Fruit fly (Drosophila melanogaster) whole organism, wandering third instar larva: ENCODE data around the gene Aprt.
A peak's percentile ranks its signal among the peaks of the same experiment; 100 is the strongest.

ENCODE experiments used
- Abd-B ChIP-seq: fragments of >200 bp; optimal IDR thresholded peaks from 2 replicates; lab custom pipeline; 2017; ENCODE audit warnings: missing biosample characterization, missing genetic modification characterization
- CG32264 ChIP-seq: fragments of 200-800 bp; sonication (Bioruptor generic); optimal IDR thresholded peaks from 2 replicates; lab custom pipeline; 2016; ENCODE audit warnings: missing biosample characterization, missing genetic modification characterization
- CG9705 ChIP-seq: fragments of 200-800 bp; sonication (Bioruptor generic); optimal IDR thresholded peaks from 2 replicates; lab custom pipeline; 2018; ENCODE audit warnings: missing biosample characterization, mild to moderate bottlenecking, missing genetic modification characterization
- Dfd ChIP-seq: fragments of >200 bp; optimal IDR thresholded peaks from 2 replicates; lab custom pipeline; 2017; ENCODE audit warnings: missing biosample characterization, missing genetic modification characterization
- Dif ChIP-seq: fragments of 200-275, 200-300 bp; sonication (Bioruptor generic); optimal IDR thresholded peaks from 2 replicates; lab custom pipeline; 2018; ENCODE audit warnings: missing biosample characterization, missing genetic modification characterization; ENCODE audit not compliant: partially characterized antibody
- HLH106 ChIP-seq: fragments of 200-800 bp; optimal IDR thresholded peaks from 3 replicates; lab custom pipeline; 2019; ENCODE audit warnings: missing biosample characterization, mild to moderate bottlenecking, missing genetic modification characterization, moderate library complexity
- Hnf4 ChIP-seq: fragments of 200-800 bp; sonication (Bioruptor generic); optimal IDR thresholded peaks from 2 replicates; lab custom pipeline; 2016; ENCODE audit warnings: missing biosample characterization, mild to moderate bottlenecking, missing genetic modification characterization
- Hr78 ChIP-seq: fragments of >200 bp; optimal IDR thresholded peaks from 2 replicates; lab custom pipeline; 2017; ENCODE audit warnings: missing biosample characterization, missing genetic modification characterization
- Hr83 ChIP-seq: fragments of 200-300 bp; sonication (Bioruptor generic); optimal IDR thresholded peaks from 2 replicates; lab custom pipeline; 2016; ENCODE audit warnings: missing biosample characterization, mild to moderate bottlenecking, missing genetic modification characterization, moderate library complexity; ENCODE audit not compliant: poor library complexity, severe bottlenecking
- Jra ChIP-seq: sonication (Bioruptor generic); optimal IDR thresholded peaks from 2 replicates; lab custom pipeline; 2016; ENCODE audit warnings: missing biosample characterization, missing genetic modification characterization
- Myc ChIP-seq: fragments of >200 bp; optimal IDR thresholded peaks from 2 replicates; lab custom pipeline; 2017
- OdsH ChIP-seq: fragments of 200-800 bp; sonication (Bioruptor generic); optimal IDR thresholded peaks from 2 replicates; lab custom pipeline; 2016; ENCODE audit warnings: missing biosample characterization, mild to moderate bottlenecking, missing genetic modification characterization
- Rel ChIP-seq, 2 experiments: fragments of 200-800 bp; sonication (Bioruptor generic) in 1 of 2; optimal IDR thresholded peaks; 2 replicates in 1 of 2; 3 replicates in 1 of 2; lab custom pipeline; 2016 to 2019; ENCODE audit warnings: mild to moderate bottlenecking in 2 of 2, missing biosample characterization in 2 of 2, missing genetic modification characterization in 2 of 2, moderate library complexity in 1 of 2
- Sp1 ChIP-seq: fragments of 200-800 bp; sonication (Bioruptor generic); optimal IDR thresholded peaks from 3 replicates; lab custom pipeline; 2019; ENCODE audit warnings: missing biosample characterization, mild to moderate bottlenecking, missing genetic modification characterization, moderate library complexity
- brk ChIP-seq: fragments of 200-800 bp; sonication (Bioruptor generic); optimal IDR thresholded peaks from 2 replicates; lab custom pipeline; 2016; ENCODE audit warnings: missing biosample characterization, mild to moderate bottlenecking, missing genetic modification characterization
- dl ChIP-seq, 2 experiments: fragments of 175-275, 200-275 bp in 1 of 2; fragments of 200-275 bp in 1 of 2; sonication (Bioruptor generic); optimal IDR thresholded peaks; lab custom pipeline; 2018; ENCODE audit warnings: mild to moderate bottlenecking in 2 of 2, missing biosample characterization in 2 of 2, missing genetic modification characterization in 2 of 2, moderate library complexity in 2 of 2; ENCODE audit not compliant: partially characterized antibody in 2 of 2, insufficient read depth in 1 of 2
- dsf ChIP-seq: sonication (Bioruptor generic); optimal IDR thresholded peaks from 2 replicates; lab custom pipeline; 2016; ENCODE audit warnings: missing biosample characterization, missing genetic modification characterization, borderline replicate concordance
- foxo ChIP-seq, 2 experiments: fragments of 200-800 bp; sonication (Bioruptor generic); optimal IDR thresholded peaks; 2 replicates in 1 of 2; 3 replicates in 1 of 2; lab custom pipeline; 2016 to 2017; ENCODE audit warnings: missing biosample characterization in 2 of 2, missing genetic modification characterization in 2 of 2
- fru ChIP-seq: fragments of 200-800 bp; sonication (Bioruptor generic); optimal IDR thresholded peaks from 3 replicates; lab custom pipeline; 2016; ENCODE audit warnings: missing biosample characterization, mild to moderate bottlenecking, missing genetic modification characterization
- h ChIP-seq: fragments of 200-800 bp; sonication (Bioruptor generic); optimal IDR thresholded peaks from 3 replicates; lab custom pipeline; 2016; ENCODE audit warnings: missing biosample characterization, mild to moderate bottlenecking, missing genetic modification characterization
- lola ChIP-seq: fragments of >200 bp; optimal IDR thresholded peaks from 2 replicates; lab custom pipeline; 2017; ENCODE audit warnings: missing biosample characterization, missing genetic modification characterization
- pan ChIP-seq: fragments of >200 bp; optimal IDR thresholded peaks from 2 replicates; lab custom pipeline; 2017
- psq ChIP-seq: fragments of 200-800 bp; sonication (Bioruptor generic); optimal IDR thresholded peaks from 3 replicates; lab custom pipeline; 2017; ENCODE audit warnings: missing biosample characterization, mild to moderate bottlenecking, missing genetic modification characterization, moderate library complexity
- rgr ChIP-seq: fragments of 200-800 bp; sonication (Bioruptor generic); optimal IDR thresholded peaks from 3 replicates; lab custom pipeline; 2016; ENCODE audit warnings: missing biosample characterization, mild to moderate bottlenecking, missing genetic modification characterization
- sage ChIP-seq: fragments of 200-800 bp; sonication (Bioruptor generic); optimal IDR thresholded peaks from 2 replicates; lab custom pipeline; 2016; ENCODE audit warnings: missing biosample characterization, mild to moderate bottlenecking, missing genetic modification characterization
- sv ChIP-seq: fragments of 200-800 bp; sonication (Bioruptor generic); optimal IDR thresholded peaks from 3 replicates; lab custom pipeline; 2016; ENCODE audit warnings: missing biosample characterization, missing genetic modification characterization
- tai ChIP-seq: sonication (Bioruptor generic); optimal IDR thresholded peaks from 2 replicates; lab custom pipeline; 2016; ENCODE audit warnings: missing biosample characterization, missing genetic modification characterization
- usp ChIP-seq: fragments of >200 bp; optimal IDR thresholded peaks from 2 replicates; lab custom pipeline; 2017; ENCODE audit warnings: missing biosample characterization, missing genetic modification characterization
- woc ChIP-seq: sonication (Bioruptor generic); optimal IDR thresholded peaks from 2 replicates; lab custom pipeline; 2016; ENCODE audit warnings: missing biosample characterization, mild to moderate bottlenecking, missing genetic modification characterization

Gene Aprt

DNA sequence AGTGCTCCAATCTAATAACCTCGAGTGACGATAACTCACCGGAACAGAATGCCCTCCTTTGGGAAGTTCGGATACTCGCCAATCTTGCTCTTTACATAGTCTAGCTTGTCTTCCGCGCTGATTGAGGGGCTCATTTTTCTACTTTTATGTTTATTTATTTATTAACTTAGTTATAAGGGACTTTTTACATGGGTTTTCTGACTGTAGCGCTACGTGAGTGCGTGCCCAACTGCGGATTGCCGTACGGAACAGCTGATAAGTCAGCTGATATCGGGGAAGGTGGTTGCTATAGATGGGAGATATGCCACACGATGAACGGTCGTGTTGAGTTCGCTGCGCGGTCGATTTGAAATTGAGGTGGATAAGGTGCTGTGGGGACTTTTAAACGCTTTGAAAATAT lies at the start of gene Aprt:
TSS of gene Aprt (minus strand) at position 368 of the 400 bp plus-strand sequence.
- TF ChIP-seq Dif (GFP tag; lab: Kevin White, UChicago), result no peak
- TF ChIP-seq Hr78 (GFP tag; lab: Kevin White, UChicago), result no peak
- peak; percentile 14 for TF ChIP-seq sage (GFP tag; lab: Kevin White, UChicago)
- TF ChIP-seq woc (GFP tag; lab: Kevin White, UChicago), result no peak
- no peak for TF ChIP-seq HLH106 (tag; lab: Kevin White, UChicago)
- TF ChIP-seq Jra, result no peak
- no peak for TF ChIP-seq psq (GFP tag; lab: Kevin White, UChicago)
- TF ChIP-seq fru (GFP tag; lab: Kevin White, UChicago), result no peak
- TF ChIP-seq dl (GFP tag; optimal IDR thresholded peaks at IDR 0.05; lab: Kevin White, UChicago; ENCODE audit: insufficient read depth in 1 of 2, partially characterized antibody in 2 of 2), result no peak
- TF ChIP-seq Rel (GFP tag; optimal IDR thresholded peaks at IDR 0.05; lab: Kevin White, UChicago), result no peak
- TF ChIP-seq Rel (tag; optimal IDR thresholded peaks at IDR 0.05; lab: Kevin White, UChicago), result peak; percentile 97
- TF ChIP-seq OdsH (GFP tag; lab: Kevin White, UChicago), result no peak
- TF ChIP-seq Sp1 (GFP tag; lab: Kevin White, UChicago), result no peak
- peak; percentile 69 for TF ChIP-seq Myc (lab: Kevin White, UChicago)
- TF ChIP-seq Abd-B (GFP tag; lab: Kevin White, UChicago), result no peak
- TF ChIP-seq rgr (GFP tag; lab: Kevin White, UChicago), result no peak
- no peak for TF ChIP-seq dsf (GFP tag; lab: Kevin White, UChicago)
- no peak for TF ChIP-seq h (GFP tag; lab: Kevin White, UChicago)
- TF ChIP-seq pan, result no peak
- TF ChIP-seq, all 38 proteins: peak for 3

DNA sequence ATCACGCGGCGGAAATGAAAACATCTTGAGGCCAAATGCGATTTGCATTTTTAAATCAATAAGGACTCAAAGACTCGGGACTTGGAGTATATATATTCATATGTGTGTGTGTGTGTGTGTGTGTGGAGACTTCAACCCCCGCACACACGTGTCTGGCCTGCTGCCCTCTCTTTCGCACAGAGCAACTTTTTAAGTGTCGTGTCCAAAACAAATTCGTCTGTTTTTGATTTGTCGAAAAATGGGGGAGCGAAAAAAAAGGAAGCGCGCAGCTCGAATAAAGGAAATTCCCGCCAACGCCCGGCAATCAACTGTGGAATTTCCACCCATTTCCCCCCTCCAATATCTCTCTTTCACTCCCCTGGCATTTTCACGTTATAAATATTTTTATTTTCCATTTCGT lies 44.1 kb upstream of the Aprt start:
- TF ChIP-seq Hnf4 (GFP tag; lab: Kevin White, UChicago) (no peak), usp (no peak), foxo (GFP tag; optimal IDR thresholded peaks at IDR 0.05; lab: Kevin White, UChicago) (no peak), Jra (no peak), tai (GFP tag; lab: Kevin White, UChicago) (no peak), sv (GFP tag; lab: Kevin White, UChicago) (no peak), rgr (GFP tag; lab: Kevin White, UChicago) (no peak), dsf (GFP tag; lab: Kevin White, UChicago) (no peak), woc (GFP tag; lab: Kevin White, UChicago) (no peak), CG9705 (no peak)
- TF ChIP-seq, all 38 proteins: peak for 0

DNA sequence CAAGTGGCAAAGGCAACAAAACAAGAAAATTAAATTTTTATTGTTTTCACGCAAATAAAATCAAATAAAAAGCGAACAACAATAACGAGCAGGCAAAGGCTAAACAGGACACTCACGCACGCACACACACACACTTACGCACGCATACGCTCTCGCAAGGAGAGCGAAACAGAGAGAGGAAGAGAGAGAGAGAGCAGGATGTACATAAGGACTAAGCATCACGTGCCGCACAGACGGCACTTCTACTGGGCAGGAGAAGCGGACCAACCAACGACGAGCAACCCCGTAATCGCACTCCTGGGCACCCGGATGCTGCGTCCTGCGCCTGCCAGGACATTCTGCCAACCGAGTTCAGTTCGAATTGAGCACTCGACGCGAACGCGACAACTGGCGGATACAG lies 36.1 kb upstream of the Aprt start, which contains the start of gene Dbx:
TSS of gene Dbx (plus strand) at position 365 of the 400 bp plus-strand sequence.
- TF ChIP-seq Hr78 (GFP tag; lab: Kevin White, UChicago) (no peak), brk (GFP tag; lab: Kevin White, UChicago) (no peak), Hr83 (no peak), Jra (no peak), CG32264 (GFP tag; lab: Kevin White, UChicago) (no peak), psq (GFP tag; lab: Kevin White, UChicago) (no peak), Myc (lab: Kevin White, UChicago) (no peak), usp (no peak), dl (GFP tag; optimal IDR thresholded peaks at IDR 0.05; lab: Kevin White, UChicago; ENCODE audit: insufficient read depth in 1 of 2, partially characterized antibody in 2 of 2) (no peak)
- TF ChIP-seq, all 38 proteins: peak for 0

DNA sequence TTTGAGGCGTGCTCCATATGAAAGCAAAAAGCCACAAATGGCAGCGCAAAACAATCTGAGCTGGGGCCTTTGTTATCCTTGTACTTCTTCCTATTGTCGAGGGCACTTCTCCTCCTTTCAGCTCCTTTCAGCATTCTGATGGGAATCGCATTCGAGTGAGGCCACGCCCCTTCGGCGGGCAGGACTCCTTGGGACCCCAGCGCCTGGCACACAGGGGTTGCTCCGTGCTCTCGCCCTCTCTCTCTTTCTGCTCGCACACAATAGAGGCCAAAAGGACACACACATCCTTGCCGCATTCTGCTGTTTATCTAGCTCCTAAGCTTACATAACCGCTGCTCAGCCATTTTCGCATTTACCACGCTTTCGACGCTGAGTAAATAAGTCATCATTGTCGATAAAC lies 35.2 kb upstream of the Aprt start:
- TF ChIP-seq Hr83, result no peak

DNA sequence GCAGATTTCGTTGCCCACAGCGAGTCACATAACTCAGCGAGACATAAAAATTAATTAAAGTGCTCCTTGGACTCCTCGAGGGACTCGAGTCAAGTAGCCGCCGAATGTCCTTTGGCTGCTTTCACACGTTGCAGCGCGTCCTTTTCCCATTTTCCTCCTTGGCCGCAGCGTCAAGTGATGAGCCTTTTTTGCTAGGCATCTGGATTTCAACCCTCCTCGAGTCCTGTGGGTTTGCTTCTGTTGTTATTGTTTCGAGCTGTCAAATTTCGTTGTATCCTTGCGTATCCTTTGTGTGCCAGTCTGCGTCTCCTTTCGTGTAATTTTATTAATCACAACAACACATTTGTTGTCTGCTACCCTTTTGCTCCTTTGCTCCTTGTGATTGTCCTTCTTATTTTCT lies 31.8 kb upstream of the Aprt start:
- TF ChIP-seq Dfd (GFP tag; lab: Kevin White, UChicago) (no peak), HLH106 (tag; lab: Kevin White, UChicago) (no peak), fru (GFP tag; lab: Kevin White, UChicago) (no peak), Hnf4 (GFP tag; lab: Kevin White, UChicago) (no peak), sage (GFP tag; lab: Kevin White, UChicago) (no peak), rgr (GFP tag; lab: Kevin White, UChicago) (no peak), lola (GFP tag; lab: Kevin White, UChicago) (no peak), OdsH (GFP tag; lab: Kevin White, UChicago) (no peak), tai (GFP tag; lab: Kevin White, UChicago) (no peak)
